Worm (Caenorhabditis elegans): ENCODE measurements around the gene exc-7.

exc-7 gene

ce11 chrII:9558906-9559305 is 16.9 kb upstream of the exc-7 start:
- TF ChIP-seq lsy-27 (tag; optimal IDR thresholded peaks at IDR 0.05; ENCODE audit: borderline replicate concordance, insufficient read depth) (no peak), zim-3 (tag; optimal IDR thresholded peaks at IDR 0.05) (no peak), pbrm-1 (GFP tag; IDR thresholded peaks at IDR 0.05) (no peak), him-1 (tag; optimal IDR thresholded peaks at IDR 0.05) (no peak)

ce11 chrII:9559929-9560328 is 15.8 kb upstream of the exc-7 start, which contains the start of gene F35H8.4:
Gene F35H8.4, minus strand, starts transcription at chrII:9560029.
- TF ChIP-seq ekl-4 (GFP tag; IDR thresholded peaks at IDR 0.05) (no peak), nhr-90 (tag; optimal IDR thresholded peaks at IDR 0.05) (no peak), ztf-26 (tag; optimal IDR thresholded peaks at IDR 0.05) (no peak), pbrm-1 (GFP tag; IDR thresholded peaks at IDR 0.05) (no peak), ets-4 (GFP tag; optimal IDR thresholded peaks at IDR 0.05) (no peak), rpc-1 (optimal IDR thresholded peaks at IDR 0.05) (no peak), rpc-1 (tag; optimal IDR thresholded peaks at IDR 0.05) (no peak), F37B4.10 (GFP tag; IDR thresholded peaks at IDR 0.05) (no peak), ztf-6 (GFP tag; IDR thresholded peaks at IDR 0.05) (no peak), ama-1 (optimal IDR thresholded peaks at IDR 0.05) (no peak), ama-1 (GFP tag; optimal IDR thresholded peaks at IDR 0.05) (no peak), chd-7 (tag; optimal IDR thresholded peaks at IDR 0.05) (no peak), tlf-1 (GFP tag; optimal IDR thresholded peaks at IDR 0.05) (no peak), nhr-80 (tag; optimal IDR thresholded peaks at IDR 0.05) (no peak), B0336.3 (GFP tag; IDR thresholded peaks at IDR 0.05) (no peak), cebp-1 (GFP tag; IDR thresholded peaks at IDR 0.05) (no peak), cebp-1 (tag; optimal IDR thresholded peaks at IDR 0.05) (no peak), zim-3 (tag; optimal IDR thresholded peaks at IDR 0.05) (no peak)

- TF ChIP-seq ceh-27 (GFP tag; optimal IDR thresholded peaks at IDR 0.05) (peak; percentile 23), pbrm-1 (GFP tag; IDR thresholded peaks at IDR 0.05) (no peak), lin-40 (tag; optimal IDR thresholded peaks at IDR 0.05) (peak; percentile 12), zim-3 (tag; optimal IDR thresholded peaks at IDR 0.05) (no peak), rec-8 (tag; optimal IDR thresholded peaks at IDR 0.05) (no peak)
Observed at ce11 chrII:9560895-9561294, 14.9 kb upstream of the exc-7 start.

ce11 chrII:9566045-9566444 is 9.7 kb upstream of the exc-7 start:
- TF ChIP-seq ceh-91 (GFP tag; IDR thresholded peaks at IDR 0.05): no peak
- 0 out of 2 replicates have a peak, but pooled peaks have one; percentile 35 for TF ChIP-seq F37B4.10 (GFP tag; IDR thresholded peaks at IDR 0.05)
- peak; percentile 62 for TF ChIP-seq T26A5.8 (tag; optimal IDR thresholded peaks at IDR 0.05)
- TF ChIP-seq lin-35 (GFP tag; optimal IDR thresholded peaks at IDR 0.05): peak in 1 of 3 experiments; percentile 3
- peak; percentile 52 for TF ChIP-seq K12H6.12 (tag; optimal IDR thresholded peaks at IDR 0.05)
- TF ChIP-seq nfya-1 (tag; optimal IDR thresholded peaks at IDR 0.05; ENCODE audit: borderline replicate concordance, insufficient read depth): no peak
- peak; percentile 97 for TF ChIP-seq lin-26 (GFP tag; IDR thresholded peaks at IDR 0.05)
- TF ChIP-seq nhr-80 (tag; optimal IDR thresholded peaks at IDR 0.05): peak; percentile 31
- TF ChIP-seq fkh-3 (tag; optimal IDR thresholded peaks at IDR 0.05): peak; percentile 7
- TF ChIP-seq egl-44 (GFP tag; IDR thresholded peaks at IDR 0.05): peak; percentile 79
- peak; percentile 64 to 90 for TF ChIP-seq rec-8 (tag; optimal IDR thresholded peaks at IDR 0.05)
- 0 out of 2 replicates have a peak, but pooled peaks have one; percentile 81 for TF ChIP-seq nhr-120 (GFP tag; IDR thresholded peaks at IDR 0.05)
- TF ChIP-seq lin-54 (GFP tag; optimal IDR thresholded peaks at IDR 0.05): peak; percentile 48
- TF ChIP-seq rcor-1 (GFP tag; IDR thresholded peaks at IDR 0.05): peak; percentile 72
- TF ChIP-seq let-607 (tag; optimal IDR thresholded peaks at IDR 0.05): peak in 1 of 2 experiments; percentile 48
- TF ChIP-seq F49E8.2 (tag; optimal IDR thresholded peaks at IDR 0.05; ENCODE audit: insufficient read depth): peak; percentile 45
- TF ChIP-seq chd-7 (tag; optimal IDR thresholded peaks at IDR 0.05): peak; percentile 80
- peak; percentile 21 for TF ChIP-seq mel-28 (tag; optimal IDR thresholded peaks at IDR 0.05; ENCODE audit: borderline replicate concordance)
- TF ChIP-seq ztf-18 (tag; optimal IDR thresholded peaks at IDR 0.05): peak; percentile 72
- peak; percentile 68 for TF ChIP-seq hrde-1 (tag; optimal IDR thresholded peaks at IDR 0.05; ENCODE audit: borderline replicate concordance)
- TF ChIP-seq ceh-100 (GFP tag; IDR thresholded peaks at IDR 0.05): peak; percentile 68
- TF ChIP-seq bed-1 (GFP tag; IDR thresholded peaks at IDR 0.05): 0 out of 2 replicates have a peak, but pooled peaks have one; percentile 57
- peak; percentile 49 for TF ChIP-seq unc-130 (GFP tag; optimal IDR thresholded peaks at IDR 0.05)
- TF ChIP-seq ztf-26 (tag; optimal IDR thresholded peaks at IDR 0.05): no peak
- TF ChIP-seq xnd-1 (tag; optimal IDR thresholded peaks at IDR 0.05): no peak
